Worm (Caenorhabditis elegans) whole organism, early embryonic: ENCODE data around the gene clec-80.

Experiments used
- F13C5.2 ChIP-seq: sonication (generic microtip); optimal IDR thresholded peaks from 2 replicates; lab custom pipeline; 2017; ENCODE audit warnings: mild to moderate bottlenecking, missing genetic modification characterization, inconsistent platforms, missing compliant biosample characterization
- aly-1 ChIP-seq: sonication (generic microtip); optimal IDR thresholded peaks from 2 replicates; lab custom pipeline; 2016; ENCODE audit warnings: missing genetic modification characterization, missing compliant biosample characterization
- ama-1 ChIP-seq: fragments of 150-350 bp; optimal IDR thresholded peaks from 2 replicates; lab custom pipeline; 2014
- ceh-13 ChIP-seq: fragments of 200-800 bp; sonication (Bioruptor generic); optimal IDR thresholded peaks from 2 replicates; lab custom pipeline; 2018; ENCODE audit warnings: mild to moderate bottlenecking, missing genetic modification characterization, missing compliant biosample characterization
- flt-1 ChIP-seq: fragments of 200-800 bp; sonication (Bioruptor generic); IDR thresholded peaks from 2 replicates; pipeline ENCODE4 v1.3.6; 2022; ENCODE audit warnings: missing genetic modification characterization, missing compliant biosample characterization
- hmbx-1 ChIP-seq: sonication (generic microtip); optimal IDR thresholded peaks from 2 replicates; lab custom pipeline; 2016; ENCODE audit warnings: mild to moderate bottlenecking, missing genetic modification characterization, missing compliant biosample characterization
- hmg-4 ChIP-seq: fragments of 200-800 bp; sonication (Bioruptor generic); optimal IDR thresholded peaks from 2 replicates; lab custom pipeline; 2018; ENCODE audit warnings: mild to moderate bottlenecking, missing genetic modification characterization, missing compliant biosample characterization
- hnd-1 ChIP-seq: sonication (generic microtip); optimal IDR thresholded peaks from 2 replicates; lab custom pipeline; 2016; ENCODE audit warnings: missing genetic modification characterization, missing compliant biosample characterization
- pes-1 ChIP-seq: fragments of 200-800 bp; sonication (Bioruptor generic); IDR thresholded peaks from 2 replicates; pipeline ENCODE4 v1.3.6; 2022; ENCODE audit warnings: missing genetic modification reagents, missing genetic modification characterization, missing compliant biosample characterization
- scrt-1 ChIP-seq: fragments of 200-800 bp; sonication (Bioruptor generic); IDR thresholded peaks from 2 replicates; pipeline ENCODE4 v1.3.6; 2022; ENCODE audit warnings: missing genetic modification characterization, missing compliant biosample characterization
- sea-1 ChIP-seq: fragments of 200-800 bp; sonication (Bioruptor generic); conservative IDR thresholded peaks from 2 replicates; pipeline ENCODE4 v1.3.6; 2022; ENCODE audit warnings: missing genetic modification characterization, missing compliant biosample characterization
- tbx-11 ChIP-seq: fragments of 200-800 bp; sonication (Bioruptor generic); IDR thresholded peaks from 2 replicates; pipeline ENCODE4 v1.3.6; 2022; ENCODE audit warnings: missing genetic modification characterization, missing compliant biosample characterization

ce11 chrIV:2798339-2798738 is 25.2 kb upstream of the clec-80 start, which contains the start of gene Y54G2A.52:
- no peak for TF ChIP-seq flt-1 (GFP tag; lab: Robert Waterston, UW)
- TF ChIP-seq ceh-13 (GFP tag; lab: Kevin White, UChicago) = no peak
- TF ChIP-seq ama-1 = no peak
- TF ChIP-seq tbx-11 (GFP tag; lab: Robert Waterston, UW) = no peak
- TF ChIP-seq hmbx-1 = no peak
- TF ChIP-seq pes-1 (GFP tag; lab: Robert Waterston, UW) = no peak
- no peak for TF ChIP-seq sea-1 (GFP tag; lab: Robert Waterston, UW)
- TF ChIP-seq hmg-4 (GFP tag; lab: Kevin White, UChicago) = no peak
- no peak for TF ChIP-seq scrt-1
- TF ChIP-seq aly-1 = no peak
- TF ChIP-seq hnd-1 = no peak
- TF ChIP-seq F13C5.2 (tag; lab: Kevin White, UChicago) = no peak
